Worm (Caenorhabditis elegans): ENCODE data around the gene irg-3.
"Not testable (repeated sequence)": the region's sequence is repeated elsewhere in the genome, so short reads cannot be mapped to it uniquely, and the experiment has no call there.

ce11 chrV:2561390-2561789, 31.0 kb upstream of the irg-3 start, which contains the start of gene gst-10:
- not testable (repeated sequence) for TF ChIP-seq him-1, dao-5, W03F9.2 (tag; optimal IDR thresholded peaks at IDR 0.05)
